Fruit fly (Drosophila melanogaster): ENCODE data around the gene CG34007.

The CG34007 gene

DNA sequence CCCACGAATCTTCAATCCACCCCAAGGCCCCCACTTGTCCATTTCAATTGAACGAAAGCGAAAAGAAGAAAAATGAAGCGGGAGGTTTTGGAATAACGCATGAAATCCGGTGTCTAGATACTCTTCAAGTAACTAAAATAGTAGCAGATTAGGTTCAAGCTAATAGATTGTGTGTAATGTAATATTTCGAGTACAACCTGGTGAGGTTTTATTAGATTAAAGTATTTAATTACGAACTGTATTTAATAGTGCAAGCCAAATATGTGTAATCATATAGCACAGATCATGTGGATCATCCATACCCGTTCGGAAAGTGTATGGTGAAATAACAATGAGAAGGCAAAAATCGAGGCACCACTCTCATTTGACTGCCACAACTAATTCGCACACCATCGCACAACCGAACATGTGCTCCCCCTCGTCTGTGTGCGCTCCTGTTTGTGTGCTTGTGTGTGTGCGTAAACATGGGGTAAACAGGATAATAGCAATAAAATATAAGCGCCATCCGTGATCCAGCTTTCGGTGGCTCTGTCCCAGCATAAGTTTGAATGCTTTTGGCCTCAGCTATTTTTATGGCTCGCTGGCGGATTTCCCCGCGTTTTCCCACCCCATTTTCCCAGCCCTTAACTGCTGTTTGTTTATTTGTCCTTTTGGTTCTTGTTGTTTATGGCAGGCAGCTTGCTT lies 44.5 kb downstream of the CG34007 start (continued):
- peak; percentile 7 for TF ChIP-seq tin (GFP tag; optimal IDR thresholded peaks at IDR 0.05)
- no peak for TF ChIP-seq CG6654 (GFP tag; optimal IDR thresholded peaks at IDR 0.05)
- TF ChIP-seq abd-A (tag; optimal IDR thresholded peaks at IDR 0.05) = peak; percentile 97
- no peak for TF ChIP-seq pros (GFP tag; optimal IDR thresholded peaks at IDR 0.05)
- no peak for TF ChIP-seq CG2199 (GFP tag; IDR thresholded peaks at IDR 0.05)
- no peak for TF ChIP-seq sob (GFP tag; IDR thresholded peaks at IDR 0.05)
- peak; percentile 53 for TF ChIP-seq Fer1 (GFP tag; optimal IDR thresholded peaks at IDR 0.05)
- no peak for TF ChIP-seq ken (GFP tag; IDR thresholded peaks at IDR 0.05)
- no peak for TF ChIP-seq Nf-YC (tag; optimal IDR thresholded peaks at IDR 0.05)
- TF ChIP-seq vnd (GFP tag; IDR thresholded peaks at IDR 0.05; ENCODE audit: partially characterized antibody) = no peak
- TF ChIP-seq H2.0 (GFP tag; IDR thresholded peaks at IDR 0.05) = no peak
- no peak for TF ChIP-seq CG10654 (GFP tag; optimal IDR thresholded peaks at IDR 0.05)
- peak; percentile 17 for TF ChIP-seq CG15269 (tag; optimal IDR thresholded peaks at IDR 0.05)
- TF ChIP-seq D (optimal IDR thresholded peaks at IDR 0.05) = no peak
- peak; percentile 9 for TF ChIP-seq D (GFP tag; optimal IDR thresholded peaks at IDR 0.05)
- no peak for TF ChIP-seq exex (tag; optimal IDR thresholded peaks at IDR 0.05)
- no peak for TF ChIP-seq ERR (GFP tag; optimal IDR thresholded peaks at IDR 0.05)
- peak; percentile 1 for TF ChIP-seq CG9817 (tag; optimal IDR thresholded peaks at IDR 0.05)
- no peak for TF ChIP-seq CG6175 (GFP tag; IDR thresholded peaks at IDR 0.05)
- TF ChIP-seq CG1024 (GFP tag; IDR thresholded peaks at IDR 0.05) = no peak
- TF ChIP-seq sna (GFP tag; IDR thresholded peaks at IDR 0.05; ENCODE audit: partially characterized antibody) = no peak
- no peak for TF ChIP-seq Doc2 (GFP tag; IDR thresholded peaks at IDR 0.05)
- TF ChIP-seq CG34376 (GFP tag; optimal IDR thresholded peaks at IDR 0.05) = no peak
- peak; percentile 12 for TF ChIP-seq tap (tag; optimal IDR thresholded peaks at IDR 0.05)
- TF ChIP-seq cad (GFP tag; optimal IDR thresholded peaks at IDR 0.05) = no peak
- TF ChIP-seq Fer2 (tag; optimal IDR thresholded peaks at IDR 0.05) = no peak
- no peak for TF ChIP-seq CG18764 (GFP tag; optimal IDR thresholded peaks at IDR 0.05)
- no peak for TF ChIP-seq CG5245 (GFP tag; optimal IDR thresholded peaks at IDR 0.05)
- no peak for TF ChIP-seq org-1 (GFP tag; optimal IDR thresholded peaks at IDR 0.05)
- TF ChIP-seq CG32772 (GFP tag; IDR thresholded peaks at IDR 0.05) = no peak
- TF ChIP-seq ap (GFP tag; IDR thresholded peaks at IDR 0.05) = no peak
- TF ChIP-seq NfI (GFP tag; optimal IDR thresholded peaks at IDR 0.05) = no peak
- no peak for TF ChIP-seq CG17568 (GFP tag; optimal IDR thresholded peaks at IDR 0.05)
- peak; percentile 92 for TF ChIP-seq D19A (tag; optimal IDR thresholded peaks at IDR 0.05)
- no peak for TF ChIP-seq CG15601 (tag; optimal IDR thresholded peaks at IDR 0.05)
- no peak for TF ChIP-seq yki (optimal IDR thresholded peaks at IDR 0.05)
- TF ChIP-seq luna (GFP tag; optimal IDR thresholded peaks at IDR 0.05) = no peak
- no peak for TF ChIP-seq sqz (GFP tag; optimal IDR thresholded peaks at IDR 0.05)
- no peak for TF ChIP-seq CG8944 (GFP tag; optimal IDR thresholded peaks at IDR 0.05)
- no peak for TF ChIP-seq Dp (GFP tag; optimal IDR thresholded peaks at IDR 0.05)
- TF ChIP-seq CG12155 (GFP tag; optimal IDR thresholded peaks at IDR 0.05) = no peak
- TF ChIP-seq Dek (tag; optimal IDR thresholded peaks at IDR 0.05) = peak; percentile 23
- 0 out of 2 replicates have a peak, but pooled peaks have one; percentile 10 for TF ChIP-seq ttk (GFP tag; IDR thresholded peaks at IDR 0.05)
- TF ChIP-seq tx (GFP tag; optimal IDR thresholded peaks at IDR 0.05) = no peak
- TF ChIP-seq CG2712 (tag; optimal IDR thresholded peaks at IDR 0.05) = peak; percentile 37
- peak; percentile 38 for TF ChIP-seq CG3281 (GFP tag; optimal IDR thresholded peaks at IDR 0.05)
- no peak for TF ChIP-seq ash1 (GFP tag; optimal IDR thresholded peaks at IDR 0.05)
- no peak for TF ChIP-seq Chrac-16 (GFP tag; optimal IDR thresholded peaks at IDR 0.05)
- TF ChIP-seq CG7372 (GFP tag; IDR thresholded peaks at IDR 0.05) = no peak
- TF ChIP-seq CG2129 (GFP tag; IDR thresholded peaks at IDR 0.05; ENCODE audit: partially characterized antibody) = no peak
- TF ChIP-seq twi (tag; optimal IDR thresholded peaks at IDR 0.05) = no peak

Data from whole organism, embryonic.